Fruit fly (Drosophila melanogaster) S2 (cell line): ENCODE measurements around the gene CG17571.

Experiments used
- CG8478 ChIP-seq: fragments of >200 bp; optimal IDR thresholded peaks from 2 replicates; lab custom pipeline; 2018
- CTCF ChIP-seq, 2 experiments: fragments of >200 bp; optimal IDR thresholded peaks; 2 replicates each; lab custom pipeline; 2018

DNA sequence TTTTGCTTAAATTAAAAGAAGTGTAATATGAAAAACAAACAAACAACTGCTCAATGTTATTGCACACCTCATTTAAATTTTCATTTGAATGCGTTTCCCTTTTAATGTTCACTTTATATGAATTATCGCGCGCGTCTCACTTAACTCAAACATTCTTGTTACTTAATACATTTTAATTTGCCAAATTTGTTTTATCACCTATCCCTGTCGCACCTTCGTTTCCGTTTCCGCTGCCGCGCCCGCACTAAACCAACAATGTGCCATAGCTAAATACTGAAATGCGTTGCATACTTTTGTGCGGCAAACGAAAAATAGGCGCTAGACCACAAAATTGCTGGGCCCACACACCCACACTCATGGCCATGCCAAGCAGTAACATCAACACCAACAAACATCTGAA, 30.2 kb upstream of the CG17571 start:
- TF ChIP-seq CG8478 (lab: Kevin White, UChicago) (no peak), CTCF (optimal IDR thresholded peaks at IDR 0.05; lab: Kevin White, UChicago) (peak; percentile 23 to 49)
